Fruit fly (Drosophila melanogaster): ENCODE results near the gene CG42675.

Gene CG42675

DNA sequence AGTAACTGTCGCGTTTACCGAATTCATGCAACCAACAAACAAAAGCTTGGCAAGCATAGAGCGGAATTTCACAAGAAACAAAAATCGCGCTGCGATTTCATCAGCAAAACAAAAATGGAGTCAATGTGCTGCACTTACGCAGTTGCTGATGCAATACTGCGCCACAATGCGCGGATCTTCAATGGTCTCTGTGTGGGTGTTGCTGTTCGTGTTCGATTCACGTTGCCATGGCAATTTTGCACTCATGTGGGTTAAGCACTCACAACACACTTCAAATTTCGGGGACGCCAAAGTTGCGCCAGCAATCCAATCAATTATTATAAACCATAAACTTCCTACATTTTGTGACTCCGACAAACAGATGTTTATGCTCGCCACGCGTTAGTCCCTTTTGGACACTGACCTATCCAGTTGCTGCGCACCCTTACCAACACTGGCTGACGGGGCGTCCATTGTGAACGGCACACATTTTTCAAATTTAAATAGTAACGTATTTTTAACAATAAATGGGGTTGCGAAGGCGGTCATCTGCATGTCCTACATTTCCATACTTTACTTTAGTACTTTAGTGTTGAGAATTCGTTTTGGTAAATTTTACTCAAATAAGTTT lies 48.7 kb downstream of the CG42675 start, which contains the start of gene CG2017 (continued):
- TF ChIP-seq nmo (GFP tag; optimal IDR thresholded peaks at IDR 0.05) (peak; percentile 54), CG14667 (GFP tag; IDR thresholded peaks at IDR 0.05) (no peak), tgo (GFP tag; IDR thresholded peaks at IDR 0.05) (0 out of 3 replicates have a peak, but pooled peaks have one; percentile 33), CG16779 (GFP tag; IDR thresholded peaks at IDR 0.05) (no peak), C15 (GFP tag; IDR thresholded peaks at IDR 0.05) (no peak), onecut (GFP tag; IDR thresholded peaks at IDR 0.05) (peak; percentile 18; the same call in 1 of the 2 replicates), E2f1 (GFP tag; IDR thresholded peaks at IDR 0.05) (peak; percentile 39; the same call in 1 of the 2 replicates), az2 (GFP tag; optimal IDR thresholded peaks at IDR 0.05) (peak; percentile 13), Opbp (GFP tag; IDR thresholded peaks at IDR 0.05; ENCODE audit: partially characterized antibody) (peak; percentile 72), CG10274 (GFP tag; optimal IDR thresholded peaks at IDR 0.05) (no peak), CG4328 (GFP tag; optimal IDR thresholded peaks at IDR 0.05) (no peak), CG15269 (tag; optimal IDR thresholded peaks at IDR 0.05) (peak; percentile 20), CG6175 (GFP tag; IDR thresholded peaks at IDR 0.05) (no peak), CG8290 (GFP tag; optimal IDR thresholded peaks at IDR 0.05) (no peak), CG8290 (tag; optimal IDR thresholded peaks at IDR 0.05) (peak in 1 of 2 experiments; percentile 89), z (GFP tag; IDR thresholded peaks at IDR 0.05) (no peak), Lpt (GFP tag; optimal IDR thresholded peaks at IDR 0.05) (no peak), CG17829 (tag; optimal IDR thresholded peaks at IDR 0.05) (peak; percentile 49), abd-A (tag; optimal IDR thresholded peaks at IDR 0.05) (peak; percentile 49), Pdp1 (GFP tag; optimal IDR thresholded peaks at IDR 0.05) (peak; percentile 45 to 81), disco-r (GFP tag; optimal IDR thresholded peaks at IDR 0.05) (peak; percentile 18), CG9817 (tag; optimal IDR thresholded peaks at IDR 0.05) (peak; percentile 50), chn (GFP tag; optimal IDR thresholded peaks at IDR 0.05) (peak; percentile 48), so (GFP tag; IDR thresholded peaks at IDR 0.05) (no peak), CG11085 (GFP tag; IDR thresholded peaks at IDR 0.05) (no peak; the same call in 1 of the 2 replicates), Sox102F (GFP tag; optimal IDR thresholded peaks at IDR 0.05) (peak; percentile 11), jing (GFP tag; optimal IDR thresholded peaks at IDR 0.05) (no peak), inv (GFP tag; IDR thresholded peaks at IDR 0.05; ENCODE audit: partially characterized antibody) (no peak), yki (optimal IDR thresholded peaks at IDR 0.05) (no peak), CG3407 (GFP tag; optimal IDR thresholded peaks at IDR 0.05) (no peak), usp (GFP tag; optimal IDR thresholded peaks at IDR 0.05) (no peak), CG12299 (tag; optimal IDR thresholded peaks at IDR 0.05) (no peak), dmrt11E (tag; optimal IDR thresholded peaks at IDR 0.05) (peak; percentile 18), Fer1 (GFP tag; optimal IDR thresholded peaks at IDR 0.05) (no peak), CG15601 (tag; optimal IDR thresholded peaks at IDR 0.05) (no peak), CG1832 (GFP tag; optimal IDR thresholded peaks at IDR 0.05) (no peak), CG7372 (GFP tag; IDR thresholded peaks at IDR 0.05) (no peak), Abd-B (GFP tag; optimal IDR thresholded peaks at IDR 0.05) (peak; percentile 55), pita (GFP tag; optimal IDR thresholded peaks at IDR 0.05) (no peak), tx (GFP tag; optimal IDR thresholded peaks at IDR 0.05) (peak; percentile 65), p53 (GFP tag; optimal IDR thresholded peaks at IDR 0.05) (peak; percentile 67), crol (GFP tag; IDR thresholded peaks at IDR 0.05) (no peak), Side (GFP tag; optimal IDR thresholded peaks at IDR 0.05) (peak; percentile 43), Myb (GFP tag; optimal IDR thresholded peaks at IDR 0.05) (peak; percentile 100), CG1647 (GFP tag; optimal IDR thresholded peaks at IDR 0.05) (peak; percentile 31), Poxn (GFP tag; IDR thresholded peaks at IDR 0.05) (no peak), bsh (GFP tag; optimal IDR thresholded peaks at IDR 0.05) (no peak), pb (GFP tag; optimal IDR thresholded peaks at IDR 0.05) (peak; percentile 8), CG10267 (tag; optimal IDR thresholded peaks at IDR 0.05) (peak; percentile 98), al (GFP tag; IDR thresholded peaks at IDR 0.05) (no peak), CrebB (tag; optimal IDR thresholded peaks at IDR 0.05) (peak; percentile 32)
